Fruit fly (Drosophila melanogaster) Kc167 (cell line): ENCODE results near the gene Myb.

Experiments
- Myc ChIP-seq: fragments of >200 bp; optimal IDR thresholded peaks from 2 replicates; lab custom pipeline; 2017; ENCODE audit warnings: missing external identifiers
- Sin3A ChIP-seq: fragments of >200 bp; optimal IDR thresholded peaks from 2 replicates; lab custom pipeline; 2018; ENCODE audit warnings: missing external identifiers
- h ChIP-seq: fragments of >200 bp; optimal IDR thresholded peaks from 3 replicates; lab custom pipeline; 2018; ENCODE audit warnings: missing external identifiers
- insv ChIP-seq: fragments of >200 bp; optimal IDR thresholded peaks from 3 replicates; lab custom pipeline; 2018; ENCODE audit warnings: missing external identifiers
- psq ChIP-seq: fragments of >200 bp; optimal IDR thresholded peaks from 2 replicates; lab custom pipeline; 2017; ENCODE audit warnings: missing external identifiers
- ttk ChIP-seq: sonication (Bioruptor generic); optimal IDR thresholded peaks from 2 replicates; lab custom pipeline; 2017; ENCODE audit warnings: missing external identifiers

DNA sequence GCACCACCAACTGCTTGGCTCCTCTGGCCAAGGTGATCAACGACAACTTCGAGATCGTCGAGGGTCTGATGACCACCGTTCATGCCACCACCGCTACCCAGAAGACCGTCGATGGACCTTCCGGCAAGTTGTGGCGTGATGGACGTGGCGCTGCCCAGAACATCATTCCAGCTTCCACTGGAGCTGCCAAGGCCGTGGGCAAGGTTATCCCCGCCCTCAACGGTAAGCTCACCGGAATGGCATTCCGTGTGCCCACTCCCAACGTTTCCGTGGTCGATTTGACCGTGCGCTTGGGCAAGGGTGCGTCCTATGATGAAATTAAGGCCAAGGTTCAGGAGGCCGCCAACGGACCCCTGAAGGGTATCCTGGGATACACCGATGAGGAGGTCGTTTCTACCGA, 11.2 kb upstream of the Myb start:
- TF ChIP-seq Myc (lab: Kevin White, UChicago) (no peak), ttk (lab: Kevin White, UChicago) (peak; percentile 81), psq (lab: Kevin White, UChicago) (no peak), Sin3A (lab: Kevin White, UChicago) (no peak), insv (no peak), h (lab: Kevin White, UChicago) (no peak)
